Worm (Caenorhabditis elegans): ENCODE measurements around the gene T21H3.5.

Gene T21H3.5

DNA sequence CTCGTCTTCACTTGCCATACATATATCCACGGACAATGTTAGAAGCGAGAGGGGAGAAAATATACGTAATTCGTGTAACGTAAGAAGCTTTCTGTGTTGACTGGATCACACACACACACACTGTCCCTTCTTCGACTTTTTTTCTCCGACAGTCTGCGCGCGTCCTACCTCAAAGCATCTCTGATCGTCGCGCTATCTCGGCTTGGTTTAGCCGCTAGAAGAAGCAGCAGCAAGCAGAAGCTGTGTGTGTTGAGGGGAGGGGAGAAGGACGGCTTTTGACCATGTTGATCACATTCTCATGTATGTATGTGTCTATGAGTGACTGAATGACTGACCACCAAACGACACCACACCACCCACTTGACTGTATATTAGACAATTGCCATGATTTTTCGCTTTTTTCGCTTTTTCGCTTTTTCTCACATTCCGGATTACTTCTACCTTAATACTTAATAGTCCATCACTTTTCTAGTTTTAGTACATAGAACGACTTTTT, at the start of gene T21H3.5:
Gene T21H3.5 (minus strand): TSS at position 98 of the 496 bp plus-strand sequence.
- TF ChIP-seq tra-4 (tag; optimal IDR thresholded peaks at IDR 0.05) (no peak), aly-1 (tag; optimal IDR thresholded peaks at IDR 0.05) (no peak), hnd-1 (tag; optimal IDR thresholded peaks at IDR 0.05) (no peak), sea-1 (GFP tag; conservative IDR thresholded peaks at IDR 0.05) (no peak), ets-7 (tag; optimal IDR thresholded peaks at IDR 0.05) (no peak), scrt-1 (GFP tag; IDR thresholded peaks at IDR 0.05) (no peak), ama-1 (optimal IDR thresholded peaks at IDR 0.05) (no peak)

DNA sequence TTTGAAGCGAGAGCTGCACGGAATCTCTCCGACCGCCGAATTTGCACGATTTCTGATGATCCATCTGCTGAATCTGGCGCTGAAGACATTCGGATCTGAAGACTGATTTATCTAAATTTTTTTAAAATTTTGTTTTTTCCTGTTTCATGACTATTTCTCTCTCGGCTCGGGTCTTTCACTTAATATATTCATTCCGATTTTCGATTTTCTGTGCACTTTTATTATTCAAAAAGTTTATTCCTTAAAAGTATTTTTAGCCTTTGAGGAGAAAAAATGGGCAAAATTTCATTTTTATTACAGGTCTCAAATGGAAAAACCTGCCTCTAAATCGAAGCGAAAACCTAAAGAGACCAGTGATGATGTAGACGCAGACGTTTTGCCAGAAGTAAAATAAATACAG, 43.5 kb upstream of the T21H3.5 start, which contains the start of gene Y50D4A.1:
Gene Y50D4A.1 (plus strand): TSS at position 301 of the 400 bp plus-strand sequence.
- TF ChIP-seq B0310.2 (tag; optimal IDR thresholded peaks at IDR 0.05) (no peak), hmbx-1 (tag; optimal IDR thresholded peaks at IDR 0.05) (no peak), ets-7 (tag; optimal IDR thresholded peaks at IDR 0.05) (no peak), F13C5.2 (tag; optimal IDR thresholded peaks at IDR 0.05) (no peak), tbx-37 (GFP tag; conservative IDR thresholded peaks at IDR 0.05) (no peak), tbx-11 (GFP tag; IDR thresholded peaks at IDR 0.05) (no peak), ceh-13 (GFP tag; optimal IDR thresholded peaks at IDR 0.05) (no peak), aly-1 (tag; optimal IDR thresholded peaks at IDR 0.05) (no peak), ceh-36 (tag; optimal IDR thresholded peaks at IDR 0.05) (no peak), ama-1 (optimal IDR thresholded peaks at IDR 0.05) (no peak), pes-1 (GFP tag; IDR thresholded peaks at IDR 0.05) (no peak), hnd-1 (tag; optimal IDR thresholded peaks at IDR 0.05) (no peak)

DNA sequence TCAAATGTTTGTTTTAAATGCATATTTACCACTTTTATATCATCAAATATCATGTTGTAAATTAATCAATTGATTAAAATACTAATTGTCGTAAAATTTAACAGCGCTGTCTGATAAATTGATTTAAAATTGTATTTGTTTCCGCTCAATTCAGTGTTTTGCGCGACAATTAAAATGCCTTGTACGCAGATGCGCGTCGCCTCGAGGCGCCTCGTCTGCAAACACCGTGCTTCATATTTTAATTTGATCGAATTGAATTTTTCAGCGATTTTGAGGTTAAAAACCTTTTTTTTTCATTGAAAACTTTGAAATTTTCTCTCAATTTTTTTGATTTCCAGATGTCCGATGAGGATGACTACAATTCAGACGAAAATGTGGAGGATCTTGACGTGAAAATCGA, 42.9 kb upstream of the T21H3.5 start, which contains the start of gene Y50D4A.5:
Gene Y50D4A.5 (plus strand): TSS at position 337 of the 400 bp plus-strand sequence.
- TF ChIP-seq tbx-11 (GFP tag; IDR thresholded peaks at IDR 0.05) (no peak), pes-1 (GFP tag; IDR thresholded peaks at IDR 0.05) (0 out of 2 replicates have a peak, but pooled peaks have one; percentile 24)

- TF ChIP-seq ets-7 (tag; optimal IDR thresholded peaks at IDR 0.05) (no peak), B0310.2 (tag; optimal IDR thresholded peaks at IDR 0.05) (no peak), tbx-11 (GFP tag; IDR thresholded peaks at IDR 0.05) (no peak), ama-1 (optimal IDR thresholded peaks at IDR 0.05) (no peak), tra-4 (tag; optimal IDR thresholded peaks at IDR 0.05) (no peak), hmbx-1 (tag; optimal IDR thresholded peaks at IDR 0.05) (no peak), F13C5.2 (tag; optimal IDR thresholded peaks at IDR 0.05) (no peak), hnd-1 (tag; optimal IDR thresholded peaks at IDR 0.05) (no peak), flt-1 (GFP tag; IDR thresholded peaks at IDR 0.05) (no peak), hmg-4 (GFP tag; optimal IDR thresholded peaks at IDR 0.05) (no peak)
These were observed 37.6 kb upstream of the T21H3.5 start for ce11 chrV:1201717-1202116.

DNA sequence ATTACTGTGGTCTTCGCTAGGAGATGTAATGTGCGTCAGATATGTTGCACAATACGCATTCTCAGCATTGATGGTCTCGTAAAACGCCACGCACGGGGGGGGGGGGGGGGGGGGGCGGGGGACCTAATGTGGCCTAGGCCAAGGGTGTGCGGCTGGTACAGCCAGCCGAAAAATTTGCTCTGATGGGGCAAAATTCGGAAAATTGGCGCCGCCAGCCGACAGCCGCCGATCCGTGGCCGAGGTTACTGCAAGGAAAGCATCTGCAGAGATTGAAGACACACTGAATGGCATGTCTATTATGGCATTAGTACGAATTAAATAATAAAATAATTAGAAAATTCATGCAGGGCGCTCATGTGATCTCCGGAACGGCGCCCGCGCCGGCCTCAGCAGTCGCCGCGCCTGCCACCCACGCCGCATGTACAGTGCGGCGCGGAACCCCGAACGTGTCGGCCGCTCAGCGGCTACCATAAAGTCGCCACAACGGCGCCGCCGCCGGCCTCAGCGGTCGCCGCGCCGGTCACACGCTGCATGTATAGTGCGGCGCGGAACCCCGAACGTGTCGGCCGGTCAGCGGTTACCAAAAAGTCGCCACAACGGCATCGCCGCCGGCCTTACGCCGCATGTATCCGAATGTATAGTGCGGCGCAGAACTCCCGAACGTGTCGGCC, 35.3 kb upstream of the T21H3.5 start, which contains the start of gene Y50D4A.6:
Gene Y50D4A.6 (minus strand): TSS at position 51 of the 671 bp plus-strand sequence.
- TF ChIP-seq B0310.2 (tag; optimal IDR thresholded peaks at IDR 0.05) (no peak), tbx-37 (GFP tag; conservative IDR thresholded peaks at IDR 0.05) (no peak), ets-7 (tag; optimal IDR thresholded peaks at IDR 0.05) (no peak), flt-1 (GFP tag; IDR thresholded peaks at IDR 0.05) (no peak), hnd-1 (tag; optimal IDR thresholded peaks at IDR 0.05) (no peak), sea-1 (GFP tag; conservative IDR thresholded peaks at IDR 0.05) (no peak), tbx-11 (GFP tag; IDR thresholded peaks at IDR 0.05) (no peak), F13C5.2 (tag; optimal IDR thresholded peaks at IDR 0.05) (no peak), hmbx-1 (tag; optimal IDR thresholded peaks at IDR 0.05) (no peak), pes-1 (GFP tag; IDR thresholded peaks at IDR 0.05) (no peak), hmg-4 (GFP tag; optimal IDR thresholded peaks at IDR 0.05) (no peak), ama-1 (optimal IDR thresholded peaks at IDR 0.05) (no peak), scrt-1 (GFP tag; IDR thresholded peaks at IDR 0.05) (no peak), ceh-13 (GFP tag; optimal IDR thresholded peaks at IDR 0.05) (no peak), ceh-36 (tag; optimal IDR thresholded peaks at IDR 0.05) (no peak), aly-1 (tag; optimal IDR thresholded peaks at IDR 0.05) (no peak)

ce11 chrV:1197064-1197724, 33.1 kb upstream of the T21H3.5 start:
- TF ChIP-seq sea-1 (GFP tag; conservative IDR thresholded peaks at IDR 0.05) (peak; percentile 66; the same call in 1 of the 2 replicates), tbx-37 (GFP tag; conservative IDR thresholded peaks at IDR 0.05) (peak; percentile 24; the same call in 1 of the 2 replicates), pes-1 (GFP tag; IDR thresholded peaks at IDR 0.05) (peak; percentile 63), scrt-1 (GFP tag; IDR thresholded peaks at IDR 0.05) (peak; percentile 23; the same call in 1 of the 2 replicates), aly-1 (tag; optimal IDR thresholded peaks at IDR 0.05) (peak; percentile 32), ets-7 (tag; optimal IDR thresholded peaks at IDR 0.05) (peak; percentile 33)

ce11 chrV:1195995-1196394, 31.9 kb upstream of the T21H3.5 start, which contains the start of the genes wrb-1 and Y50D4A.4:
Gene wrb-1, plus strand, starts transcription at chrV:1196072.
Gene Y50D4A.4, minus strand, starts transcription at chrV:1196127.
- TF ChIP-seq hmg-4 (GFP tag; optimal IDR thresholded peaks at IDR 0.05) (no peak), F13C5.2 (tag; optimal IDR thresholded peaks at IDR 0.05) (no peak), ama-1 (optimal IDR thresholded peaks at IDR 0.05) (no peak), hnd-1 (tag; optimal IDR thresholded peaks at IDR 0.05) (no peak), tra-4 (tag; optimal IDR thresholded peaks at IDR 0.05) (no peak), aly-1 (tag; optimal IDR thresholded peaks at IDR 0.05) (no peak), flt-1 (GFP tag; IDR thresholded peaks at IDR 0.05) (no peak), tbx-37 (GFP tag; conservative IDR thresholded peaks at IDR 0.05) (no peak)
